Worm (Caenorhabditis elegans) whole organism, early embryonic: Measurements from ENCODE around the gene Y43F8B.1.

Experiments
- F13C5.2 ChIP-seq: sonication (generic microtip); optimal IDR thresholded peaks from 2 replicates; lab custom pipeline; 2017; ENCODE audit warnings: mild to moderate bottlenecking, missing genetic modification characterization, inconsistent platforms, missing compliant biosample characterization
- aly-1 ChIP-seq: sonication (generic microtip); optimal IDR thresholded peaks from 2 replicates; lab custom pipeline; 2016; ENCODE audit warnings: missing genetic modification characterization, missing compliant biosample characterization
- ama-1 ChIP-seq: fragments of 150-350 bp; optimal IDR thresholded peaks from 2 replicates; lab custom pipeline; 2014
- ceh-13 ChIP-seq: fragments of 200-800 bp; sonication (Bioruptor generic); optimal IDR thresholded peaks from 2 replicates; lab custom pipeline; 2018; ENCODE audit warnings: mild to moderate bottlenecking, missing genetic modification characterization, missing compliant biosample characterization
- ceh-36 ChIP-seq: sonication (generic microtip); optimal IDR thresholded peaks from 2 replicates; lab custom pipeline; 2016; ENCODE audit warnings: missing genetic modification characterization, inconsistent platforms, missing compliant biosample characterization
- ets-7 ChIP-seq: sonication (generic microtip); optimal IDR thresholded peaks from 2 replicates; lab custom pipeline; 2016; ENCODE audit warnings: missing genotype, missing genetic modification characterization, missing compliant biosample characterization
- hmbx-1 ChIP-seq: sonication (generic microtip); optimal IDR thresholded peaks from 2 replicates; lab custom pipeline; 2016; ENCODE audit warnings: mild to moderate bottlenecking, missing genetic modification characterization, missing compliant biosample characterization
- hmg-4 ChIP-seq: fragments of 200-800 bp; sonication (Bioruptor generic); optimal IDR thresholded peaks from 2 replicates; lab custom pipeline; 2018; ENCODE audit warnings: mild to moderate bottlenecking, missing genetic modification characterization, missing compliant biosample characterization
- hnd-1 ChIP-seq: sonication (generic microtip); optimal IDR thresholded peaks from 2 replicates; lab custom pipeline; 2016; ENCODE audit warnings: missing genetic modification characterization, missing compliant biosample characterization
- pes-1 ChIP-seq: fragments of 200-800 bp; sonication (Bioruptor generic); IDR thresholded peaks from 2 replicates; pipeline ENCODE4 v1.3.6; 2022; ENCODE audit warnings: missing genetic modification reagents, missing genetic modification characterization, missing compliant biosample characterization
- scrt-1 ChIP-seq: fragments of 200-800 bp; sonication (Bioruptor generic); IDR thresholded peaks from 2 replicates; pipeline ENCODE4 v1.3.6; 2022; ENCODE audit warnings: missing genetic modification characterization, missing compliant biosample characterization
- sea-1 ChIP-seq: fragments of 200-800 bp; sonication (Bioruptor generic); conservative IDR thresholded peaks from 2 replicates; pipeline ENCODE4 v1.3.6; 2022; ENCODE audit warnings: missing genetic modification characterization, missing compliant biosample characterization
- tbx-37 ChIP-seq: fragments of 200-800 bp; sonication (Bioruptor generic); conservative IDR thresholded peaks from 2 replicates; pipeline ENCODE4 v1.3.6; 2022; ENCODE audit warnings: missing genetic modification reagents, missing genetic modification characterization, missing compliant biosample characterization
- tra-4 ChIP-seq: sonication (generic microtip); optimal IDR thresholded peaks from 2 replicates; lab custom pipeline; 2017; ENCODE audit warnings: missing genetic modification characterization, missing compliant biosample characterization

DNA sequence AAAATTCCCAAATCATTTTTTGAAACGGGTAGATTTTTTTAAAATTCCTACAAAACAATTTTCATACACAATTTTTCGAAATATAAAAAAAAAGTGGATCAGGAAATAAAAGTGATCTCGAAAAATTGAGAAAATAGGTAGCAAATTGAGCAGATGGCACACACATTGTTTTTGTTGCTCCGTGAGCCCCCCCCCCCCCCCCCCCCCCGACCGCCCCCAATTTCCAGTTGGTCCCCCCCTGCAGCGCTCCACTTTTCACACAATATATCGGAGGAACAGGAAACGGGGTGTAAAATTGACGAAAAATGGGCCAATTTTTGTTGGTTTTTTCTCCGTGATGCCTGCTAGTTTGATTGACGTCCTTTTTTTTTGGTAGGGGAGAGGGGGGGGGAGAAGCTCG is 5.1 kb downstream of the Y43F8B.1 start:
- TF ChIP-seq ama-1 (lab: Kevin White, UChicago) (no peak), F13C5.2 (tag; lab: Kevin White, UChicago) (no peak), pes-1 (GFP tag; lab: Robert Waterston, UW) (no peak), hmg-4 (GFP tag; lab: Kevin White, UChicago) (no peak), hmbx-1 (tag; lab: Kevin White, UChicago) (no peak), ceh-36 (tag; lab: Kevin White, UChicago) (no peak), ceh-13 (no peak), tra-4 (no peak), aly-1 (tag; lab: Kevin White, UChicago) (no peak), tbx-37 (GFP tag; lab: Robert Waterston, UW) (no peak), scrt-1 (GFP tag; lab: Robert Waterston, UW) (no peak), ets-7 (tag; lab: Kevin White, UChicago) (no peak), hnd-1 (tag; lab: Kevin White, UChicago) (no peak), sea-1 (GFP tag; lab: Robert Waterston, UW) (no peak)
